Worm (Caenorhabditis elegans): ENCODE data around the gene fbxc-23.

ce11 chrII:13632238-13632637 lies 35.9 kb upstream of the fbxc-23 start, which contains the start of gene tag-10:
- no peak for TF ChIP-seq zag-1 (tag; optimal IDR thresholded peaks at IDR 0.05)
- TF ChIP-seq ama-1 (optimal IDR thresholded peaks at IDR 0.05), result no peak
- no peak for TF ChIP-seq R02D3.7 (tag; optimal IDR thresholded peaks at IDR 0.05)
- no peak for TF ChIP-seq ztf-4 (tag; optimal IDR thresholded peaks at IDR 0.05)
- TF ChIP-seq lin-11 (tag; optimal IDR thresholded peaks at IDR 0.05), result no peak
- no peak for TF ChIP-seq dmd-4 (tag; optimal IDR thresholded peaks at IDR 0.05)
- TF ChIP-seq lsy-2 (tag; optimal IDR thresholded peaks at IDR 0.05), result no peak

Data from whole organism, L2 larva.